Worm (Caenorhabditis elegans) whole organism, early embryonic: ENCODE results near the gene F52C12.6.

ENCODE experiments used
- ama-1 ChIP-seq: fragments of 150-350 bp; optimal IDR thresholded peaks from 2 replicates; lab custom pipeline; 2014
- ceh-36 ChIP-seq: sonication (generic microtip); optimal IDR thresholded peaks from 2 replicates; lab custom pipeline; 2016; ENCODE audit warnings: missing genetic modification characterization, inconsistent platforms, missing compliant biosample characterization
- flt-1 ChIP-seq: fragments of 200-800 bp; sonication (Bioruptor generic); IDR thresholded peaks from 2 replicates; pipeline ENCODE4 v1.3.6; 2022; ENCODE audit warnings: missing genetic modification characterization, missing compliant biosample characterization

- no peak for TF ChIP-seq ama-1 (lab: Kevin White, UChicago)
- no peak for TF ChIP-seq flt-1 (GFP tag; lab: Robert Waterston, UW)
- TF ChIP-seq ceh-36 (tag; lab: Kevin White, UChicago), result no peak
These were observed 40.3 kb upstream of the F52C12.6 start for ce11 chrIV:1916247-1916646.
